Fruit fly (Drosophila melanogaster) whole organism, embryonic: ENCODE results near the gene Trxr1.

Experiments
- Awh ChIP-seq: fragments of 200-800 bp; sonication (Bioruptor generic); IDR thresholded peaks from 2 replicates; pipeline ENCODE4, ENCODE4 v1.3.6; 2022; ENCODE audit warnings: missing biosample characterization, missing genetic modification characterization
- B-H2 ChIP-seq: fragments of 200-800 bp; sonication (Bioruptor generic); optimal IDR thresholded peaks from 2 replicates; lab custom pipeline; 2018; ENCODE audit warnings: missing biosample characterization, mild to moderate bottlenecking, missing genetic modification characterization
- BtbVII ChIP-seq: fragments of 200-800 bp; sonication (Bioruptor generic); optimal IDR thresholded peaks from 3 replicates; lab custom pipeline; 2017; ENCODE audit warnings: missing biosample characterization, mild to moderate bottlenecking, missing genetic modification characterization
- CG10267 ChIP-seq: fragments of 200-800 bp; sonication (Bioruptor generic); optimal IDR thresholded peaks from 2 replicates; lab custom pipeline; 2018; ENCODE audit warnings: missing biosample characterization, mild to moderate bottlenecking, missing genetic modification characterization, moderate library complexity
- CG10366 ChIP-seq: fragments of 200-800 bp; sonication (Bioruptor generic); IDR thresholded peaks from 2 replicates; pipeline ENCODE4 v1.3.6; 2022; ENCODE audit warnings: missing biosample characterization, missing genetic modification characterization
- CG10462 ChIP-seq: fragments of 200-800 bp; sonication (Bioruptor generic); optimal IDR thresholded peaks from 2 replicates; lab custom pipeline; 2016; ENCODE audit warnings: missing biosample characterization, missing genetic modification characterization
- CG12769 ChIP-seq: fragments of 200-800 bp; sonication (Bioruptor generic); optimal IDR thresholded peaks from 2 replicates; lab custom pipeline; 2019; ENCODE audit warnings: missing biosample characterization, mild to moderate bottlenecking, missing genetic modification characterization, moderate library complexity
- CG12942 ChIP-seq: fragments of 200-800 bp; sonication (Bioruptor generic); optimal IDR thresholded peaks from 3 replicates; lab custom pipeline; 2016; ENCODE audit warnings: missing biosample characterization, missing genetic modification characterization
- CG15269 ChIP-seq: fragments of 200-800 bp; sonication (Bioruptor generic); optimal IDR thresholded peaks from 2 replicates; lab custom pipeline; 2018; ENCODE audit warnings: missing biosample characterization, mild to moderate bottlenecking, missing genetic modification characterization, moderate library complexity
- CG15601 ChIP-seq: fragments of 200-800 bp; sonication (Bioruptor generic); optimal IDR thresholded peaks from 3 replicates; lab custom pipeline; 2019; ENCODE audit warnings: missing biosample characterization, mild to moderate bottlenecking, missing genetic modification characterization, moderate library complexity
- CG1602 ChIP-seq: fragments of 200-800 bp; sonication (Bioruptor generic); optimal IDR thresholded peaks from 3 replicates; lab custom pipeline; 2016; ENCODE audit warnings: missing biosample characterization, missing genetic modification characterization
- CG17568 ChIP-seq: fragments of 200-800 bp; sonication (Bioruptor generic); optimal IDR thresholded peaks from 2 replicates; lab custom pipeline; 2018; ENCODE audit warnings: missing biosample characterization, mild to moderate bottlenecking, missing genetic modification characterization, moderate library complexity
- CG17612 ChIP-seq: fragments of 200-800 bp; sonication (Bioruptor generic); IDR thresholded peaks from 2 replicates; pipeline ENCODE4 v1.3.6; 2022; ENCODE audit warnings: missing biosample characterization, missing genetic modification characterization
- CG1792 ChIP-seq: fragments of 200-800 bp; sonication (Bioruptor generic); optimal IDR thresholded peaks from 2 replicates; lab custom pipeline; 2016; ENCODE audit warnings: missing biosample characterization, missing genetic modification characterization
- CG1832 ChIP-seq: fragments of 200-800 bp; sonication (Bioruptor generic); optimal IDR thresholded peaks from 2 replicates; lab custom pipeline; 2017; ENCODE audit warnings: missing biosample characterization, mild to moderate bottlenecking, missing genetic modification characterization, inconsistent platforms
- CG18619 ChIP-seq: fragments of 200-800 bp; sonication (Bioruptor generic); optimal IDR thresholded peaks from 3 replicates; lab custom pipeline; 2017; ENCODE audit warnings: missing biosample characterization, mild to moderate bottlenecking, missing genetic modification characterization
- CG2875 ChIP-seq: fragments of 200-800 bp; sonication (Bioruptor generic); optimal IDR thresholded peaks from 2 replicates; lab custom pipeline; 2017; ENCODE audit warnings: missing biosample characterization, mild to moderate bottlenecking, missing genetic modification characterization, missing genetic modification reagents
- CG31224 ChIP-seq: fragments of 200-800 bp; sonication (Bioruptor generic); IDR thresholded peaks from 2 replicates; pipeline ENCODE4 v1.3.6; 2022; ENCODE audit warnings: missing biosample characterization, missing genetic modification characterization
- CG3838 ChIP-seq: fragments of 200-800 bp; sonication (Bioruptor generic); optimal IDR thresholded peaks from 3 replicates; lab custom pipeline; 2016; ENCODE audit warnings: missing biosample characterization, missing genetic modification characterization
- CG3995 ChIP-seq: fragments of 200-800 bp; sonication (Bioruptor generic); optimal IDR thresholded peaks from 3 replicates; lab custom pipeline; 2016; ENCODE audit warnings: missing biosample characterization, missing genetic modification characterization
- CG42726 ChIP-seq: fragments of 200-800 bp; sonication (Bioruptor generic); IDR thresholded peaks from 2 replicates; pipeline ENCODE4 v1.3.6; 2022; ENCODE audit warnings: missing biosample characterization, missing genetic modification characterization; ENCODE audit not compliant: partially characterized antibody
- CG4617 ChIP-seq: fragments of 200-800 bp; sonication (Bioruptor generic); optimal IDR thresholded peaks from 3 replicates; lab custom pipeline; 2016; ENCODE audit warnings: missing biosample characterization, missing genetic modification characterization, borderline replicate concordance
- CG5245 ChIP-seq: fragments of 200-800 bp; sonication (Bioruptor generic); optimal IDR thresholded peaks from 3 replicates; lab custom pipeline; 2016; ENCODE audit warnings: missing biosample characterization, missing genetic modification characterization
- CG6175 ChIP-seq: fragments of 200-800 bp; sonication (Bioruptor generic); IDR thresholded peaks from 3 replicates; pipeline ENCODE4 v1.3.6; 2022; ENCODE audit warnings: missing biosample characterization, missing genetic modification characterization
- CG9797 ChIP-seq: fragments of 200-800 bp; sonication (Bioruptor generic); optimal IDR thresholded peaks from 3 replicates; lab custom pipeline; 2018; ENCODE audit warnings: missing biosample characterization, mild to moderate bottlenecking, missing genetic modification characterization
- CkIIα-i1 ChIP-seq: fragments of 200-800 bp; sonication (Bioruptor generic); IDR thresholded peaks from 2 replicates; pipeline ENCODE4 v1.3.6; 2022; ENCODE audit warnings: missing biosample characterization, missing genetic modification characterization
- D ChIP-seq, 2 experiments: fragments of 200-800 bp in 1 of 2; fragments of >200 bp in 1 of 2; sonication (Bioruptor generic) in 1 of 2; optimal IDR thresholded peaks; 2 replicates in 1 of 2; 3 replicates in 1 of 2; lab custom pipeline; 2017; ENCODE audit warnings: mild to moderate bottlenecking in 1 of 2, missing biosample characterization in 1 of 2, missing genetic modification characterization in 1 of 2, missing genetic modification reagents in 1 of 2
- Doc3 ChIP-seq: fragments of 200-800 bp; sonication (Bioruptor generic); IDR thresholded peaks from 3 replicates; pipeline ENCODE4 v1.3.6; 2022; ENCODE audit warnings: missing biosample characterization, missing genetic modification characterization; ENCODE audit not compliant: partially characterized antibody
- Dp ChIP-seq: fragments of 200-800 bp; sonication (Bioruptor generic); optimal IDR thresholded peaks from 2 replicates; lab custom pipeline; 2018; ENCODE audit warnings: missing biosample characterization, mild to moderate bottlenecking, missing genetic modification characterization, moderate library complexity
- Ets97D ChIP-seq: fragments of 200-800 bp; sonication (Bioruptor generic); optimal IDR thresholded peaks from 3 replicates; lab custom pipeline; 2016; ENCODE audit warnings: missing biosample characterization, missing genetic modification characterization
- H2.0 ChIP-seq: fragments of 200-800 bp; sonication (Bioruptor generic); IDR thresholded peaks from 2 replicates; pipeline ENCODE4 v1.3.6; 2022; ENCODE audit warnings: missing biosample characterization, missing genetic modification characterization
- Hr51 ChIP-seq, 2 experiments: fragments of 200-800 bp; sonication (Bioruptor generic); optimal IDR thresholded peaks; 2 replicates in 1 of 2; 3 replicates in 1 of 2; lab custom pipeline; 2016 to 2018; ENCODE audit warnings: missing biosample characterization in 2 of 2, missing genetic modification characterization in 2 of 2, mild to moderate bottlenecking in 1 of 2, moderate library complexity in 1 of 2
- Hsf ChIP-seq: fragments of 200-800 bp; sonication (Bioruptor generic); optimal IDR thresholded peaks from 3 replicates; lab custom pipeline; 2016; ENCODE audit warnings: missing biosample characterization, missing genetic modification characterization
- Lhr ChIP-seq: fragments of 200-800 bp; sonication (Bioruptor generic); optimal IDR thresholded peaks from 3 replicates; lab custom pipeline; 2017; ENCODE audit warnings: mild to moderate bottlenecking, missing biosample characterization, missing genetic modification reagents, missing genetic modification characterization
- Mrtf ChIP-seq: fragments of 200-800 bp; sonication (Bioruptor generic); IDR thresholded peaks from 3 replicates; pipeline ENCODE4 v1.3.6; 2022; ENCODE audit warnings: missing biosample characterization, missing genetic modification characterization
- Neu2 ChIP-seq: fragments of 200-800 bp; sonication (Bioruptor generic); optimal IDR thresholded peaks from 3 replicates; lab custom pipeline; 2016; ENCODE audit warnings: missing biosample characterization, missing genetic modification characterization, borderline replicate concordance
- Nf-YA ChIP-seq: fragments of 200-800 bp; sonication (Bioruptor generic); IDR thresholded peaks from 2 replicates; pipeline ENCODE4 v1.3.6; 2022; ENCODE audit warnings: missing biosample characterization, missing genetic modification characterization
- az2 ChIP-seq: fragments of 200-800 bp; sonication (Bioruptor generic); optimal IDR thresholded peaks from 3 replicates; lab custom pipeline; 2016; ENCODE audit warnings: missing biosample characterization, missing genetic modification characterization
- br ChIP-seq: fragments of >200 bp; optimal IDR thresholded peaks from 2 replicates; lab custom pipeline; 2017
- eyg ChIP-seq: fragments of 200-800 bp; sonication (Bioruptor generic); optimal IDR thresholded peaks from 3 replicates; lab custom pipeline; 2016; ENCODE audit warnings: missing biosample characterization, missing genetic modification characterization
- gce ChIP-seq: fragments of 200-800 bp; sonication (Bioruptor generic); IDR thresholded peaks from 3 replicates; pipeline ENCODE4 v1.3.6; 2022; ENCODE audit warnings: missing biosample characterization, missing genetic modification characterization
- grn ChIP-seq: fragments of 200-800 bp; sonication (Bioruptor generic); optimal IDR thresholded peaks from 3 replicates; lab custom pipeline; 2017; ENCODE audit warnings: missing biosample characterization, missing genetic modification characterization
- kni ChIP-seq: fragments of 200-800 bp; sonication (Bioruptor generic); optimal IDR thresholded peaks from 3 replicates; lab custom pipeline; 2017; ENCODE audit warnings: mild to moderate bottlenecking, missing biosample characterization, missing genetic modification reagents, missing genetic modification characterization
- pnt ChIP-seq: fragments of 200-800 bp; sonication (Bioruptor generic); optimal IDR thresholded peaks from 3 replicates; lab custom pipeline; 2016; ENCODE audit warnings: missing biosample characterization, missing genetic modification characterization
- psq ChIP-seq: fragments of 200-800 bp; sonication (Bioruptor generic); optimal IDR thresholded peaks from 2 replicates; lab custom pipeline; 2017; ENCODE audit warnings: missing biosample characterization, missing genetic modification characterization
- pzg ChIP-seq: fragments of 200-800 bp; sonication (Bioruptor generic); optimal IDR thresholded peaks from 3 replicates; lab custom pipeline; 2018; ENCODE audit warnings: missing biosample characterization, mild to moderate bottlenecking, missing genetic modification characterization, moderate library complexity
- sr ChIP-seq: fragments of 200-800 bp; sonication (Bioruptor generic); IDR thresholded peaks from 3 replicates; pipeline ENCODE4 v1.3.6; 2022; ENCODE audit warnings: missing biosample characterization, missing genetic modification characterization
- wor ChIP-seq: fragments of 200-800 bp; sonication (Bioruptor generic); IDR thresholded peaks from 2 replicates; pipeline ENCODE4 v1.3.6; 2022; ENCODE audit warnings: missing biosample characterization, missing genetic modification characterization
- zf30C ChIP-seq: fragments of 200-800 bp; sonication (Bioruptor generic); optimal IDR thresholded peaks from 3 replicates; lab custom pipeline; 2018; ENCODE audit warnings: missing biosample characterization, mild to moderate bottlenecking, missing genetic modification characterization
- zfh1 ChIP-seq: fragments of 200-800 bp; sonication (Bioruptor generic); IDR thresholded peaks from 3 replicates; pipeline ENCODE4 v1.3.6; 2022; ENCODE audit warnings: missing biosample characterization, missing genetic modification characterization

The Trxr1 gene

DNA sequence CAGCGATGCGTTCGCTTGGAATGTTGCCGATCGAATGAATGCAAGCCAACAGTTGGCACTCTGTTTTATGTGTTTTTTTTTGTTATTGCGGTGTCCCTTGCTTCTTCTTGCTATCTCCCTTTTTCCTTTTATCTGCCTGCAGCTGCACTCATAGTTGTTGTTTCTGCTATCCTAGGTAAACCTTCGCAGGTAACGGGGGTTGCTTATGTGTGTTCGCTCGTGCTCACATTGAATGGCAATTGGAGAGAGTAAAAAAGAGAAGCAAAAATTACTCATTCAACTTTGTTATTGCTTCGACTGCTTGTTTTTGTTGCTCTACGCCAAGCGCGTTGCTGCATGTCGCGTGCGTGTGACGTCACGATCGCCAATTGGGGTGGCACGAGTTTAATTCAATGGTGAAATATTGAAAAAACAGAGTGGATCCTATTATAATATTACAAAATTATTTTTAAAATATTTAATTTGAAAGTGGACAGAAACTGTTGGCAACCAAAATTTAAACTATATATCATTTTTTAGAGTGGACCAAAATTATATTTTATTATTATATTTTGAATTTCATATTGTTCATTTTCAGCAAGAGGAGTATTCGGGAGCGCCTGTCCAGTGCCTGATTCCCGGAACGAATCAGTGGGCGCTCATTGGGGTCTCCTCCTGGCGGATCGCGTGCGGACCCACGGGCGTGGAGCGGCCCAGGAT is 29.2 kb downstream of the Trxr1 start, which contains the start of gene Corp (continued):
- no peak for TF ChIP-seq pnt (GFP tag; lab: Kevin White, UChicago)
- no peak for TF ChIP-seq BtbVII (GFP tag; lab: Kevin White, UChicago)
- no peak for TF ChIP-seq pzg (GFP tag; lab: Kevin White, UChicago)
- TF ChIP-seq Mrtf: no peak
- no peak for TF ChIP-seq Lhr
- no peak for TF ChIP-seq H2.0 (GFP tag; lab: Robert Waterston, UW)
- TF ChIP-seq az2 (GFP tag; lab: Kevin White, UChicago): no peak
- no peak for TF ChIP-seq zf30C (GFP tag; lab: Kevin White, UChicago)
- TF ChIP-seq Hr51 (GFP tag; optimal IDR thresholded peaks at IDR 0.05; lab: Kevin White, UChicago): peak in 1 of 2 experiments; percentile 74
- TF ChIP-seq CG9797 (GFP tag; lab: Kevin White, UChicago): no peak
- TF ChIP-seq Awh (GFP tag; lab: Robert Waterston, UW): 0 out of 2 replicates have a peak, but pooled peaks have one; percentile 11
- TF ChIP-seq B-H2 (GFP tag; lab: Kevin White, UChicago): no peak
- TF ChIP-seq CG18619 (GFP tag; lab: Kevin White, UChicago): no peak
- TF ChIP-seq CG1602 (GFP tag; lab: Kevin White, UChicago): no peak
- no peak for TF ChIP-seq Neu2
- no peak for TF ChIP-seq D (optimal IDR thresholded peaks at IDR 0.05; lab: Kevin White, UChicago)
- no peak for TF ChIP-seq D (GFP tag; optimal IDR thresholded peaks at IDR 0.05; lab: Kevin White, UChicago)
- no peak for TF ChIP-seq CG12942 (GFP tag; lab: Kevin White, UChicago)
- no peak; the same call in 2 of the 3 replicates for TF ChIP-seq gce (GFP tag; lab: Robert Waterston, UW)
- no peak for TF ChIP-seq eyg
- no peak for TF ChIP-seq Dp
- TF ChIP-seq sr (GFP tag; lab: Robert Waterston, UW): no peak
- TF ChIP-seq zfh1: no peak
- TF ChIP-seq CG15601 (tag; lab: Kevin White, UChicago): peak; percentile 68
- TF ChIP-seq br (lab: Kevin White, UChicago): no peak
- TF ChIP-seq CG4617 (GFP tag; lab: Kevin White, UChicago): no peak
- no peak for TF ChIP-seq Nf-YA (GFP tag; lab: Robert Waterston, UW)
- TF ChIP-seq CG3995: no peak
- no peak for TF ChIP-seq CG1792 (GFP tag; lab: Kevin White, UChicago)
- peak; percentile 41 for TF ChIP-seq CG15269 (tag; lab: Kevin White, UChicago)
- no peak for TF ChIP-seq CG5245 (GFP tag; lab: Kevin White, UChicago)
- TF ChIP-seq CG17612 (GFP tag; lab: Robert Waterston, UW): no peak
- TF ChIP-seq Hsf (GFP tag; lab: Kevin White, UChicago): no peak
- TF ChIP-seq CG42726 (GFP tag; lab: Robert Waterston, UW): no peak
- TF ChIP-seq CG31224 (GFP tag; lab: Robert Waterston, UW): no peak
- no peak for TF ChIP-seq CG12769 (tag; lab: Kevin White, UChicago)
- no peak for TF ChIP-seq CG10462 (GFP tag; lab: Kevin White, UChicago)
- TF ChIP-seq grn (GFP tag; lab: Kevin White, UChicago): no peak
- no peak for TF ChIP-seq CG17568
- no peak for TF ChIP-seq psq (GFP tag; lab: Kevin White, UChicago)
- TF ChIP-seq CG10267 (tag; lab: Kevin White, UChicago): peak; percentile 38
- no peak for TF ChIP-seq wor
- TF ChIP-seq Ets97D: no peak
- no peak for TF ChIP-seq kni (GFP tag; lab: Kevin White, UChicago)
- no peak for TF ChIP-seq Doc3 (GFP tag; lab: Robert Waterston, UW)
- TF ChIP-seq CG3838 (GFP tag; lab: Kevin White, UChicago): no peak
- TF ChIP-seq CG6175 (GFP tag; lab: Robert Waterston, UW): no peak
- no peak for TF ChIP-seq CG2875
- TF ChIP-seq CG1832 (GFP tag; lab: Kevin White, UChicago): no peak
- peak; percentile 38 for TF ChIP-seq CG10366
- no peak for TF ChIP-seq CkIIα-i1 (GFP tag; lab: Robert Waterston, UW)
